Fruit fly (Drosophila melanogaster): Measurements from ENCODE around the gene Bap111.

Bap111 gene

dm6 chrX:9148989-9149522 is at the start of gene Bap111, which contains the start of gene fh:
Gene Bap111 (plus strand): TSS chrX:9149309.
Gene fh (minus strand): TSS chrX:9149071.
- no peak for TF ChIP-seq CG8478 (optimal IDR thresholded peaks at IDR 0.05)

DNA sequence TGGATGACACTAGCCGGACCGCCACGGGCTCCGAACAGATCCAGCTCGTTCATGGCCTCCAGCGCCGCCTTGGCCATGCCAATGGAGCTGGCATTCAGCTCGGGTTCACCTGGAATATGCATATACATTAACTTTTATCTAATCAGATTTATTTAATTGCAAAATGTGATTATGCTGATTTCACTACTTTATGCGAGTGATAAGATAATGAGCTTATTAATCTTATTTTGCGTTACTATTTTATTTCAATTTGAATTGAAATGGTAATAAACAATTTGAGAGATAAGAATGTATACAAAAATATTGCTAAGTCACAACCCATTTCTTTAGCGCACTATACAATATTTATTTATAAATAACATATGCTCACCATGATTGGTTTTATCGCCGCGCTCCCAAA is 47.0 kb upstream of the Bap111 start:
- TF ChIP-seq CTCF (optimal IDR thresholded peaks at IDR 0.05): no peak
- no peak for TF ChIP-seq CG8478 (optimal IDR thresholded peaks at IDR 0.05)

DNA sequence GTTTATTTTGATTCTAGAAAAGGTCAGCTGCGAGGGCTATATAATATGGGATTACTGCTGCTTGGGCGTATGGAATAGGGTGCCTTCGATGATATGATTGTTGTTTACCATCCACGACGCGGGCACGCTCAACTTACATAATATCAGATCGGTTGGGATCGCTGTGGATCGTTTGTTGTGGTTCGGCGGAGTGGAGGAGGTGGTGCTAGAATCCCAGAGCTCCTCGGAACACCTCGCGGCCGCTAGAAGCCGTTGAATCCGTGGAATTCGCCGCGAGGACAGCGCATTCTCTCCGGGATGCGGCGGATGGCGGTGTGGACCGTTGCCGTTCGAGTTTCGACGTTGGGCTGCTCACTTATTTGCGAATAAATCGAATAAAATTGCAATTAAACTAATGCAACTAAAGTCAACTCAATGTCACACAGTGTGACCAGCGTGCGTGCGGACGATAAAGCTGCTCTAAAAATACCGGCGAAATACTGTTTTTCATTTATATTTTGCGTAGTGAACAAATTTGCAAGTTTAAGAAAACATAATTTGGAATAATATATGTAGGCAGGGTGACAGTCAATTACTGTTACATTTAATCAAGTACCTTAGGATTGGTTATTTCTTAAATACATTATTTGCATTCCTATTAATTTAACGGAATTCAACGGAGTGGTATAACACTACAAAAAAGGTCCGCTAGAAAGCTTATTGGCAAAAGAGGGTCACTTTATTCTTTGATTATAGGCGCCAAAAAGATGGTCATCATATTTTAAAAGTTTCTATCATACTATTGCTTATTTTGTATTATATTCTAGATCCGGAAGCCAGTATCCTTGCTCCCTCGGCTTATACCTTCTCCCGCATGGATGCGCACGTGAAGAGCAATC is 45.6 kb upstream of the Bap111 start, which contains the start of gene CG7766:
Gene CG7766, minus strand, starts transcription at position 432 of the 878 bp plus-strand sequence.
- TF ChIP-seq CG8478 (optimal IDR thresholded peaks at IDR 0.05) (no peak), CTCF (optimal IDR thresholded peaks at IDR 0.05) (no peak)

DNA sequence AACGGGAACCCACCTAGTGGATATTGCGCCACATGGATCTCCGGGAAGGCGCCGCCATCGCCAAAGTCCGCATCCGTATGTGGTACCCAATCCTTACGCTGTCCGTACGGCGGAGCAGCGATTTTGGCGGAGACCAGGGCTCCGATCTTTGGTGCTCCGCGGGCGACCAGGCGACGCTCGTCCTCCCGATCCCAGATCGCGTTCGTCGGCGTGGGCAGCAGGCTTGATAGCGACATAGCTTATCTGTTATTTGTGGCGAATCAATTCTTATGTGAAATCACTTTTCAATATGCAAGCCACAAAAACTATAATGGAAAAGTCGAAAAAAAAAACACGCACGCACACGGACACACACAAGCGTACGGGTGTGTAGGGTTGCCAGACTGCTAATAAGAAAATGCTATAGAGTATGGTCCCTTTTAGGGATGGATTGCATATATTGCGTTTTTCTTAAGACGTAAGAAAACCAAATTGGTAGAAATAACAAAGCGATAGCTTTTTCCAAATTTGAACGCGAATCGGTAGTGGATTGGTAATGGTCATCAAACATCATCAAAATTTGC is 42.8 kb upstream of the Bap111 start, which contains the start of gene Bx42:
Gene Bx42, minus strand, starts transcription at position 393 of the 563 bp plus-strand sequence.
- TF ChIP-seq CG8478 (optimal IDR thresholded peaks at IDR 0.05) (no peak), CTCF (optimal IDR thresholded peaks at IDR 0.05) (no peak)

dm6 chrX:9106775-9107283 is 42.3 kb upstream of the Bap111 start, which contains the start of gene Arfrp1:
Gene Arfrp1 (plus strand): TSS chrX:9107069.
- TF ChIP-seq CTCF (optimal IDR thresholded peaks at IDR 0.05) (no peak), CG8478 (optimal IDR thresholded peaks at IDR 0.05) (no peak)

DNA sequence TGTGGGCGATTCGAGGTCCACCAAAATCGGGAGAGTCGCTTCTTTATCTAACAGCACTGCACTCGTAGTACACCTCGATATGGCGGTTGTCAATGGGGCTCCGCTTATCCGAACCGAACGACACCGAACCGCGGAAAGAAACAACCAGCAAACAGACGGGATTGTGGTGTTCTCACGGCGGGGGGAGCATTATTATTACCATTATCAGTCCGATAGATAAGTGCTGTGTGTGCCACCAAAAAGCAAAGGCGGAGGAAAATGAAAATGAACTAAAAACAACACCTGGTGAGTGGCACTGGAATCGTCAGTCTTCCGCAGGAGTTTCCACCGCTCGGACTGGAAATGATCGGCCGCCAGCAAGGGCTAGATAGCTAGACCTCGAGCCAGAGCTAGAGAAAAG is 40.7 kb upstream of the Bap111 start, which contains the start of gene AP-1gamma:
Gene AP-1gamma, plus strand, starts transcription at position 305 of the 400 bp plus-strand sequence.
- TF ChIP-seq CTCF (optimal IDR thresholded peaks at IDR 0.05) (no peak), CG8478 (optimal IDR thresholded peaks at IDR 0.05) (no peak)

DNA sequence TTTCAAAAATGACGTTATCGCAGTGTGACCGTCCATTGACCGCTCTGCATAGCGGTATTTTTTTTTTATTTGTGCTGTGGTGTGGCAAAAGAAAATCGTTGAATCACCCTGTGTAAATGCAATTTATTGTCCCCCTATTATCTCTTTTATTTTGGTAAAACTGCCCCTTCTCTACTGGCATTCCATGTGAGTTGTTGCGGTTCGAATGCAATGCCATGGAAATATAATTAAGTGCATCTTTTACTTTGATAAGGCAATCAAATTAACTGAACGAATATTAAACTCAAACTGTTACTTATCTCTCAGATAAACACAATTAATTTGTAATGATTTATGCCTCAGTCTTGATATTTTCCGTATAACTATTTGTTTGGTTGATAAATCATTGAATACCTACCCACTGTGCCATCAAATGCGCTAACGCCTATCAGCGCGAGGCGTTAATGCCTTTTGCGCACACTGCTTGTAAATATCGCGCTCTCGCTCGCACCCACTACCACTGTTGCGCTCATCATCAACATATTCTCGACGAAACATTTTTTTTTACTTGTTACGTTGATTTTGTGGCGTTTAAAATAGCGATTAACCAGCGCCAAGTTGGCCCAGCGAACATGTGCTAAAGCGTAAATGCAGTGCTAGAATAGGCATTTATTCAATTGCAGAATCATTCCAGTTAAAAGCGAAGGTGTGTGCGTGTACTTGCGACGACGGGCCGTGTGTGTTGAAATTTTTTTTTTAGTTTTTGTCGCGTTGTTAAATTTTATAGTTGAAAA is 39.9 kb upstream of the Bap111 start:
- no peak for TF ChIP-seq CTCF (optimal IDR thresholded peaks at IDR 0.05)
- no peak for TF ChIP-seq CG8478 (optimal IDR thresholded peaks at IDR 0.05)

dm6 chrX:9110155-9110909 is 38.8 kb upstream of the Bap111 start:
- TF ChIP-seq CTCF (optimal IDR thresholded peaks at IDR 0.05) (no peak), CG8478 (optimal IDR thresholded peaks at IDR 0.05) (no peak)

DNA sequence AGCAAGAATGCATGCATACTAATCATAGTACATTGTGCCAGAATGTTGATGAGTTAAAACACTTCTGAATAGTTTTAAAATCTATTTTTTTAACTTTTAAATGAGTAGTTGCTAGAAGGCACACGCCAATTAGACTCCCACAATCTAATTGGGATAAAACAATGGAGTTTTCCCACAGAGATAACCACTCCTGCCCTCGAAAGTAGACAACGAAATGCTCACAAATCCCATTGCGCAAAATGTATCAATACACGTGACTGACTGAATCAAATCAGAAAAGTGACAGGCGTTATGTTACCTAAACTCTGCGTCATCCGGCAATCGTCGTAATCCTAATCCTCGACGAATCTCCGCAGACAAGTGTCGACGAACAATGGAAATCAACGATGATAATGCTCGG is 31.3 kb upstream of the Bap111 start:
- TF ChIP-seq CTCF (optimal IDR thresholded peaks at IDR 0.05) (no peak), CG8478 (optimal IDR thresholded peaks at IDR 0.05) (no peak)

- TF ChIP-seq CTCF (optimal IDR thresholded peaks at IDR 0.05) (no peak), CG8478 (optimal IDR thresholded peaks at IDR 0.05) (no peak)
Measured at dm6 chrX:9118961-9119633, 30.0 kb upstream of the Bap111 start.

DNA sequence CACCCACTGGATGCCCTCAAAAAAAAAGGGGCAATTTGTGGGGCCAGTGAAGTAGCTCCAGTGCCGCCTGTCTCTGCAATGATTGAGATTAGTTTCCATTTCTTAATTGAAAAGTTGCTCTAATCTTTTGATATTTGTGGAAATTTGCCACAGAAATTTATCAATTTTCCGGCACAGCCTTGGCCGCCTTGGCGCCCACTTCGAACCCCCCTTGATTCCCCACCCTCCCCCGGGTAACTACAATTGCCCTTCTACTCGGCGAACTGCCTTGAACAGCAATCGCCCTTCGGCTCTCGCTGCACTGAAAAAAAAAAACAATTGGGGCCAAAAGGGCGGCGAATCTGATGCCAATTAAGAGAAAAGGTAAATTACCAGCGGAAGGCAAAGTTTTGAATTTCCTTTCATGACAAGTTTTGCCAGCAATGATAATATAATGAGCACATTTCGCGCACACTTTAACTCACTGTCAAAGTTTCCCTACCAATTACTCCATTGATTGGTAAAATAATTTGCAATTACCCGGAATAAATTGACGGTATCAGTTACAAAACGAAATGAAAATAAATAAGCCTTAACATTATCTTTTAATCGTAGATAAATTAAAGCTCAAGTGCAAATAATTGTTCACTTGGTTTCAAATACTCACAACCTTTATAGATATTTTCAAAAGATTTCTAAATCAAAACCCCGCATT is 29.3 kb upstream of the Bap111 start:
- TF ChIP-seq CG8478 (optimal IDR thresholded peaks at IDR 0.05) (no peak), CTCF (optimal IDR thresholded peaks at IDR 0.05) (no peak)

dm6 chrX:9120828-9121754 is 28.0 kb upstream of the Bap111 start:
- TF ChIP-seq CTCF (optimal IDR thresholded peaks at IDR 0.05) (no peak), CG8478 (optimal IDR thresholded peaks at IDR 0.05) (no peak)

Data from S2 (cell line).